Fruit fly (Drosophila melanogaster) whole organism, adult: ENCODE measurements around the gene CG1812.

Source experiments
- CG14711 ChIP-seq: fragments of 200-800 bp; sonication (Bioruptor generic); optimal IDR thresholded peaks from 2 replicates; lab custom pipeline; 2018; ENCODE audit warnings: missing biosample characterization, mild to moderate bottlenecking, missing genetic modification characterization, moderate library complexity
- CG5204 ChIP-seq: fragments of 200-800 bp; sonication (Bioruptor generic); optimal IDR thresholded peaks from 2 replicates; lab custom pipeline; 2016; ENCODE audit warnings: missing biosample characterization, missing genetic modification characterization
- CG7045 ChIP-seq: fragments of 200-800 bp; sonication (Bioruptor generic); optimal IDR thresholded peaks from 2 replicates; lab custom pipeline; 2017; ENCODE audit warnings: missing biosample characterization, mild to moderate bottlenecking, missing genetic modification characterization
- CG7101 ChIP-seq: fragments of 200-800 bp; sonication (Bioruptor generic); optimal IDR thresholded peaks from 2 replicates; lab custom pipeline; 2018; ENCODE audit warnings: missing biosample characterization, mild to moderate bottlenecking, missing genetic modification characterization, moderate library complexity
- Clk ChIP-seq: fragments of 200-800 bp; sonication (Bioruptor generic); optimal IDR thresholded peaks from 2 replicates; lab custom pipeline; 2017; ENCODE audit warnings: missing biosample characterization, missing genetic modification characterization
- Crg-1 ChIP-seq: fragments of 200-800 bp; sonication (Bioruptor generic); optimal IDR thresholded peaks from 2 replicates; lab custom pipeline; 2016; ENCODE audit warnings: missing biosample characterization, missing genetic modification characterization
- Mnt ChIP-seq: fragments of 200-800 bp; sonication (Bioruptor generic); optimal IDR thresholded peaks from 2 replicates; lab custom pipeline; 2016; ENCODE audit warnings: missing biosample characterization, mild to moderate bottlenecking, missing genetic modification characterization
- tj ChIP-seq: fragments of 200-800 bp; sonication (Bioruptor generic); optimal IDR thresholded peaks from 3 replicates; lab custom pipeline; 2017; ENCODE audit warnings: missing biosample characterization, mild to moderate bottlenecking, missing genetic modification characterization, moderate library complexity
- toe ChIP-seq: fragments of 200-800 bp; sonication (Bioruptor generic); optimal IDR thresholded peaks from 2 replicates; lab custom pipeline; 2016; ENCODE audit warnings: missing biosample characterization, missing genetic modification characterization

dm6 chrX:20519696-20520373, 8.5 kb downstream of the CG1812 start:
- TF ChIP-seq Clk (GFP tag; lab: Kevin White, UChicago) (no peak), CG5204 (GFP tag; lab: Kevin White, UChicago) (no peak), tj (GFP tag; lab: Kevin White, UChicago) (no peak), CG7101 (no peak), Crg-1 (no peak), CG14711 (tag; lab: Kevin White, UChicago) (no peak), CG7045 (no peak), Mnt (GFP tag; lab: Kevin White, UChicago) (no peak), toe (GFP tag; lab: Kevin White, UChicago) (no peak)
